Fruit fly (Drosophila melanogaster): ENCODE results near the gene gny.

dm6 chr2L:10413251-10414127 lies 33.6 kb downstream of the gny start, which contains the start of the genes CG5355 and Klp31E:
- no peak for TF ChIP-seq insv (optimal IDR thresholded peaks at IDR 0.05)
- no peak for TF ChIP-seq psq (optimal IDR thresholded peaks at IDR 0.05)
- TF ChIP-seq ttk (optimal IDR thresholded peaks at IDR 0.05) = no peak
- TF ChIP-seq Sin3A (optimal IDR thresholded peaks at IDR 0.05) = no peak
- no peak for TF ChIP-seq h (optimal IDR thresholded peaks at IDR 0.05)
